Worm (Caenorhabditis elegans) whole organism, late embryonic: ENCODE results near the gene cyp-43A1.

Source experiments
- pag-3 ChIP-seq: sonication (generic microtip); optimal IDR thresholded peaks from 2 replicates; lab custom pipeline; 2016; ENCODE audit warnings: missing compliant biosample characterization, missing genetic modification characterization, borderline replicate concordance
- pha-4 ChIP-seq: fragments of 150-350 bp; optimal IDR thresholded peaks from 2 replicates; lab custom pipeline; 2018; ENCODE audit warnings: missing biosample characterization, missing genetic modification reagents, missing genetic modification characterization

- no peak for TF ChIP-seq pha-4 (tag; lab: Kevin White, UChicago)
- no peak for TF ChIP-seq pag-3
Measured at ce11 chrX:5764739-5765138, 50.4 kb downstream of the cyp-43A1 start.
